Worm (Caenorhabditis elegans) whole organism, L4 larva: ENCODE results near the gene srz-82.

Source experiments
- F26F4.8 ChIP-seq: fragments of 200-800 bp; sonication (Bioruptor generic); conservative IDR thresholded peaks from 2 replicates; pipeline ENCODE4 v1.3.6; 2022; ENCODE audit warnings: missing genetic modification characterization, missing compliant biosample characterization
- F44E2.7 ChIP-seq: fragments of 200-800 bp; sonication (Bioruptor generic); IDR thresholded peaks from 2 replicates; pipeline ENCODE4 v2.1.2; 2022; ENCODE audit warnings: missing genetic modification characterization, missing compliant biosample characterization
- Y5F2A.4 ChIP-seq: fragments of 200-800 bp; sonication (Bioruptor generic); optimal IDR thresholded peaks from 2 replicates; lab custom pipeline; 2018; ENCODE audit warnings: mild to moderate bottlenecking, missing genetic modification characterization, missing compliant biosample characterization
- ZK337.2 ChIP-seq: fragments of 200-800 bp; sonication (Bioruptor generic); IDR thresholded peaks from 2 replicates; pipeline ENCODE4 v1.3.6; 2022; ENCODE audit warnings: missing genetic modification reagents, missing genetic modification characterization, missing compliant biosample characterization
- ZK546.5 ChIP-seq, 2 experiments: sonication (generic microtip); optimal IDR thresholded peaks; 2 replicates each; lab custom pipeline; 2017; ENCODE audit warnings: missing biosample characterization in 2 of 2, missing genetic modification characterization in 2 of 2
- aha-1 ChIP-seq: fragments of 150-350 bp; peaks from one replicate; lab custom pipeline; 2014; ENCODE audit warnings: missing biosample characterization, missing genetic modification characterization
- arid-1 ChIP-seq: fragments of 200-800 bp; sonication (Bioruptor generic); conservative IDR thresholded peaks from 2 replicates; pipeline ENCODE4 v1.3.6; 2022; ENCODE audit warnings: missing genetic modification reagents, missing genetic modification characterization, missing compliant biosample characterization
- ceh-32 ChIP-seq: sonication (generic microtip); optimal IDR thresholded peaks from 2 replicates; lab custom pipeline; 2016; ENCODE audit warnings: mild to moderate bottlenecking, missing genetic modification characterization, missing compliant biosample characterization; ENCODE audit not compliant: poor library complexity
- ceh-82 ChIP-seq: sonication (generic microtip); optimal IDR thresholded peaks from 2 replicates; lab custom pipeline; 2017; ENCODE audit warnings: missing biosample characterization, missing genetic modification characterization
- ces-1 ChIP-seq: fragments of 150-350 bp; sonication (generic microtip); optimal IDR thresholded peaks from 4 replicates; lab custom pipeline; 2014; ENCODE audit warnings: missing biosample characterization, missing genetic modification reagents, missing genetic modification characterization
- daf-12 ChIP-seq: fragments of 150-350 bp; optimal IDR thresholded peaks from 2 replicates; lab custom pipeline; 2014; ENCODE audit warnings: missing biosample characterization, missing genetic modification reagents, missing genetic modification characterization
- daf-16 ChIP-seq, 3 experiments: sonication (generic microtip); optimal IDR thresholded peaks; 2 replicates each; lab custom pipeline; 2016 to 2017; ENCODE audit warnings: missing genetic modification characterization in 3 of 3, missing genetic modification reagents in 3 of 3, mild to moderate bottlenecking in 2 of 3, missing compliant biosample characterization in 2 of 3, missing biosample characterization in 1 of 3, moderate library complexity in 1 of 3
- daf-8 ChIP-seq: fragments of 200-800 bp; sonication (Bioruptor generic); IDR thresholded peaks from 2 replicates; pipeline ENCODE4 v1.3.6; 2022; ENCODE audit warnings: missing genetic modification characterization, missing compliant biosample characterization
- dpl-1 ChIP-seq: fragments of 150-350 bp; optimal IDR thresholded peaks from 2 replicates; lab custom pipeline; 2014; ENCODE audit warnings: missing biosample characterization, missing genetic modification reagents, missing genetic modification characterization
- fkh-10 ChIP-seq: fragments of 150-350 bp; optimal IDR thresholded peaks from 2 replicates; lab custom pipeline; 2014; ENCODE audit warnings: missing biosample characterization, missing genetic modification reagents, missing genetic modification characterization
- fos-1 ChIP-seq: fragments of 150-350 bp; optimal IDR thresholded peaks from 2 replicates; lab custom pipeline; 2014; ENCODE audit warnings: missing biosample characterization, missing genetic modification characterization
- hif-1 ChIP-seq, 2 experiments: sonication (generic microtip); optimal IDR thresholded peaks; 2 replicates each; lab custom pipeline; 2016 to 2017; ENCODE audit warnings: missing compliant biosample characterization in 2 of 2, missing genetic modification characterization in 2 of 2, missing genetic modification reagents in 2 of 2, missing genotype in 2 of 2, mild to moderate bottlenecking in 1 of 2
- hlh-30 ChIP-seq: sonication (generic microtip); optimal IDR thresholded peaks from 2 replicates; lab custom pipeline; 2017; ENCODE audit warnings: antibody characterized with exemption, mild to moderate bottlenecking, missing genetic modification characterization, missing compliant biosample characterization; ENCODE audit not compliant: insufficient read depth
- hmg-1.1 ChIP-seq: fragments of 200-800 bp; sonication (Bioruptor generic); IDR thresholded peaks from 2 replicates; pipeline ENCODE4 v1.3.6; 2022; ENCODE audit warnings: missing genetic modification reagents, missing genetic modification characterization, missing compliant biosample characterization
- lin-29 ChIP-seq: fragments of 200-800 bp; sonication (Bioruptor generic); IDR thresholded peaks from 2 replicates; pipeline ENCODE4 v1.3.6; 2022; ENCODE audit warnings: missing genetic modification reagents, missing genetic modification characterization, missing compliant biosample characterization
- lin-39 ChIP-seq: fragments of 150-350 bp; optimal IDR thresholded peaks from 2 replicates; lab custom pipeline; 2014; ENCODE audit warnings: missing biosample characterization, missing genetic modification reagents, missing genetic modification characterization
- lsy-2 ChIP-seq, 2 experiments: fragments of 150-350 bp in 1 of 2; sonication (generic microtip) in 1 of 2; optimal IDR thresholded peaks; 2 replicates each; lab custom pipeline; 2014 to 2017; ENCODE audit warnings: missing biosample characterization in 2 of 2, missing genetic modification characterization in 2 of 2
- mep-1 ChIP-seq: fragments of 150-350 bp; sonication (generic microtip); optimal IDR thresholded peaks from 3 replicates; lab custom pipeline; 2014; ENCODE audit warnings: missing biosample characterization, missing genetic modification characterization
- nhr-10 ChIP-seq: fragments of 150-350 bp; optimal IDR thresholded peaks from 2 replicates; lab custom pipeline; 2014; ENCODE audit warnings: missing biosample characterization, missing genetic modification characterization
- nhr-237 ChIP-seq: sonication (generic microtip); optimal IDR thresholded peaks from 2 replicates; lab custom pipeline; 2017; ENCODE audit warnings: missing biosample characterization, missing genetic modification characterization
- nhr-25 ChIP-seq: sonication (generic microtip); optimal IDR thresholded peaks from 2 replicates; lab custom pipeline; 2017; ENCODE audit warnings: missing genetic modification characterization, mild to moderate bottlenecking, missing compliant biosample characterization, antibody characterized with exemption, moderate library complexity, borderline replicate concordance; ENCODE audit not compliant: insufficient read depth
- nhr-28 ChIP-seq: fragments of 150-350 bp; optimal IDR thresholded peaks from 2 replicates; lab custom pipeline; 2014; ENCODE audit warnings: missing biosample characterization, missing genetic modification characterization
- nhr-48 ChIP-seq: sonication (generic microtip); optimal IDR thresholded peaks from 2 replicates; lab custom pipeline; 2016; ENCODE audit warnings: mild to moderate bottlenecking, missing genetic modification characterization, missing compliant biosample characterization
- saeg-2 ChIP-seq: fragments of 200-800 bp; sonication (Bioruptor generic); IDR thresholded peaks from 2 replicates; pipeline ENCODE4 v1.3.6; 2022; ENCODE audit warnings: missing genetic modification reagents, missing genetic modification characterization, missing compliant biosample characterization
- sdz-12 ChIP-seq: fragments of 200-800 bp; sonication (Bioruptor generic); optimal IDR thresholded peaks from 2 replicates; lab custom pipeline; 2018; ENCODE audit warnings: mild to moderate bottlenecking, missing genetic modification characterization, missing compliant biosample characterization
- set-16 ChIP-seq: fragments of 200-800 bp; sonication (Bioruptor generic); IDR thresholded peaks from 2 replicates; pipeline ENCODE4 v1.3.6; 2022; ENCODE audit warnings: missing genetic modification reagents, missing genetic modification characterization, missing compliant biosample characterization
- snpc-1.2 ChIP-seq: fragments of 200-800 bp; sonication (Bioruptor generic); IDR thresholded peaks from 2 replicates; pipeline ENCODE4 v1.3.6; 2022; ENCODE audit warnings: missing genetic modification reagents, missing genetic modification characterization, missing compliant biosample characterization
- unc-62 ChIP-seq, 3 experiments: fragments of 150-350 bp in 1 of 3; sonication (generic microtip); optimal IDR thresholded peaks in 2 of 3; peaks in 1 of 3; 1 replicate in 1 of 3; 2 replicates in 2 of 3; lab custom pipeline; 2014 to 2017; ENCODE audit warnings: missing biosample characterization in 3 of 3, missing genetic modification characterization in 3 of 3, missing genetic modification reagents in 3 of 3, missing genotype in 1 of 3
- zfp-2 ChIP-seq: sonication (generic microtip); optimal IDR thresholded peaks from 2 replicates; lab custom pipeline; 2016; ENCODE audit warnings: mild to moderate bottlenecking, missing genetic modification characterization, missing compliant biosample characterization
- zfp-3 ChIP-seq: fragments of 200-800 bp; sonication (Bioruptor generic); conservative IDR thresholded peaks from 2 replicates; pipeline ENCODE4 v1.3.6; 2022; ENCODE audit warnings: missing genetic modification reagents, missing genetic modification characterization, missing compliant biosample characterization
- ztf-7 ChIP-seq: fragments of 150-350 bp; optimal IDR thresholded peaks from 2 replicates; lab custom pipeline; 2014; ENCODE audit warnings: missing biosample characterization, missing genetic modification characterization

Gene srz-82

ce11 chrIV:3493310-3493709 is 10.6 kb downstream of the srz-82 start, which contains the start of gene srz-79:
TSS of gene srz-79 (plus strand) at chrIV:3493610.
- TF ChIP-seq zfp-3 (GFP tag; lab: Robert Waterston, UW) (no peak), lsy-2 (tag; optimal IDR thresholded peaks at IDR 0.05; lab: Kevin White, UChicago) (no peak)

- no peak for TF ChIP-seq ZK546.5 (tag; optimal IDR thresholded peaks at IDR 0.05; lab: Kevin White, UChicago)
- no peak for TF ChIP-seq sdz-12 (GFP tag; lab: Kevin White, UChicago)
- TF ChIP-seq daf-12 (tag; lab: Kevin White, UChicago), result no peak
- TF ChIP-seq ztf-7, result no peak
- no peak for TF ChIP-seq zfp-2 (tag; lab: Kevin White, UChicago)
- no peak for TF ChIP-seq lin-39 (tag; lab: Kevin White, UChicago)
- no peak for TF ChIP-seq nhr-48
- TF ChIP-seq hmg-1.1 (GFP tag; lab: Robert Waterston, UW), result no peak
- TF ChIP-seq fkh-10 (GFP tag; lab: Kevin White, UChicago), result no peak
- no peak for TF ChIP-seq nhr-10 (tag; lab: Kevin White, UChicago)
- TF ChIP-seq snpc-1.2, result no peak
- no peak for TF ChIP-seq ces-1 (GFP tag; lab: Kevin White, UChicago)
- no peak for TF ChIP-seq hlh-30 (tag; lab: Kevin White, UChicago)
- no peak for TF ChIP-seq hif-1 (tag; optimal IDR thresholded peaks at IDR 0.05; lab: Kevin White, UChicago)
- TF ChIP-seq mep-1 (tag; lab: Kevin White, UChicago), result no peak
Measured at ce11 chrIV:3496358-3496757, 13.7 kb downstream of the srz-82 start, which contains the start of gene C09G12.17. TSS of gene C09G12.17 (minus strand) at chrIV:3496458.

- TF ChIP-seq ceh-82 (no peak), ZK337.2 (no peak), daf-16 (GFP tag; optimal IDR thresholded peaks at IDR 0.05; lab: Kevin White, UChicago) (no peak), daf-16 (tag; optimal IDR thresholded peaks at IDR 0.05; lab: Kevin White, UChicago) (no peak), nhr-28 (tag; lab: Kevin White, UChicago) (no peak)
Measured at ce11 chrIV:3497909-3498308, 15.2 kb downstream of the srz-82 start, which contains the start of gene ceh-53. TSS of gene ceh-53 (plus strand) at chrIV:3498209.

- peak; percentile 90 for TF ChIP-seq aha-1
- TF ChIP-seq dpl-1 (GFP tag; lab: Kevin White, UChicago), result no peak
- TF ChIP-seq fos-1 (tag; lab: Kevin White, UChicago), result no peak
- TF ChIP-seq F44E2.7 (GFP tag; lab: Robert Waterston, UW), result no peak
- no peak for TF ChIP-seq saeg-2 (GFP tag; lab: Robert Waterston, UW)
- no peak for TF ChIP-seq arid-1 (GFP tag; lab: Robert Waterston, UW)
- no peak for TF ChIP-seq daf-8 (GFP tag; lab: Robert Waterston, UW)
- TF ChIP-seq set-16 (GFP tag; lab: Robert Waterston, UW), result 0 out of 2 replicates have a peak, but pooled peaks have one; percentile 9
- no peak for TF ChIP-seq ceh-32 (tag; lab: Kevin White, UChicago)
- no peak for TF ChIP-seq fkh-10 (GFP tag; lab: Kevin White, UChicago)
- no peak for TF ChIP-seq Y5F2A.4
- no peak for TF ChIP-seq nhr-237
- no peak for TF ChIP-seq lin-29 (GFP tag; lab: Robert Waterston, UW)
- TF ChIP-seq unc-62 (GFP tag; optimal IDR thresholded peaks at IDR 0.05 in 1 of 2; lab: Kevin White, UChicago), result peak in 1 of 2 experiments; percentile 80
- TF ChIP-seq unc-62 (tag; optimal IDR thresholded peaks at IDR 0.05; lab: Kevin White, UChicago), result no peak
- TF ChIP-seq lsy-2 (tag; optimal IDR thresholded peaks at IDR 0.05; lab: Kevin White, UChicago), result no peak
- no peak for TF ChIP-seq nhr-25 (tag; lab: Kevin White, UChicago)
- TF ChIP-seq ces-1 (GFP tag; lab: Kevin White, UChicago), result no peak
- no peak for TF ChIP-seq F26F4.8 (GFP tag; lab: Robert Waterston, UW)
Measured at ce11 chrIV:3501981-3502736, 19.5 kb downstream of the srz-82 start.
